Worm (Caenorhabditis elegans) whole organism, L4/young adult: ENCODE measurements around the gene asp-8.
"Not testable (repeated sequence)": the region's sequence is repeated elsewhere in the genome, so short reads cannot be mapped to it uniquely, and the experiment has no call there.

ENCODE experiments used
- W03F9.2 ChIP-seq: fragments of 150-350 bp; optimal IDR thresholded peaks from 2 replicates; lab custom pipeline; 2014; ENCODE audit warnings: missing biosample characterization, missing genetic modification characterization
- dao-5 ChIP-seq: sonication (generic microtip); optimal IDR thresholded peaks from 2 replicates; lab custom pipeline; 2016; ENCODE audit warnings: missing genotype, missing genetic modification characterization, moderate library complexity, missing compliant biosample characterization
- him-1 ChIP-seq: sonication (generic microtip); optimal IDR thresholded peaks from 2 replicates; lab custom pipeline; 2016; ENCODE audit warnings: missing genotype, missing genetic modification reagents, missing genetic modification characterization, missing compliant biosample characterization

DNA sequence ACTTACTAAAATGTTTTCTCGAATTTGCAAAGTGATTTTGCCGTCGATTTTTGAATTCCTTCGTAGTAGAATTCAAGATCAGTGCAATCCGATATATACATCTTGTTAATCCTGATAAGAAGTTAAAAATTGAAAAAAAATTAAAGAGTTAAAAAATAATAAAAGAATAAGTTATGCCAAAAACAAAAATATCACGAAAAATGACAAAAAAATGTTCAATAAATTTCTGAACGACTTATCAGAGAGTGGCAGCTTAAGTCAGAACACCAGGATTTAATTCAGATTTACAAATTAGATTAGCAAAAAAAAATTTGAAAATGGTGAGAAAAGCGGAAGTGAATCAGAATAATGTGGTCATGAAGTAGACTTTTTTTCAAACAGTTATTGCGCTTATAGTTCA lies 49.1 kb upstream of the asp-8 start, which contains the start of gene srw-123:
- not testable (repeated sequence) for TF ChIP-seq W03F9.2, dao-5, him-1 (tag; lab: Kevin White, UChicago)
